Fruit fly (Drosophila melanogaster): ENCODE data around the gene Jhbp4.

The Jhbp4 gene

DNA sequence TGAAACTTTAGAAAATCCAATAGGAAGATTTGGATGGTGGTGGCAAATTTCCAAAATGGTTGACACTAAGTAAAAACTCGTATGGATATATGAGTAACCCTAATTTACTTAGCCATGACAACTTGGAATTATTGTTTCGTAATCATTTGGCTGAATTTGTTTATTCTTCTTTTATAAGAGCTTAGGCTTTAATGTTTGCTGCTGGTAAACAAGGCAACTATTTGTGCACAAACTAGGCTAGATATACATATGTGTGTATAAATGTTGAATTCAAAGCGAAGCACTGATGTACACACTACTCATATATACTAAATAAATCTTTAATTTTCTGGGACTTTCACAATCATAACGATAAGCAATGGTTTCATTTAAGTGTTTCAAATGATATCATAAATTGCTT is 37.4 kb upstream of the Jhbp4 start:
- 0 out of 2 replicates have a peak, but pooled peaks have one; percentile 14 for TF ChIP-seq onecut (GFP tag; IDR thresholded peaks at IDR 0.05)
- TF ChIP-seq CG12219 (GFP tag; optimal IDR thresholded peaks at IDR 0.05) = peak; percentile 36
- peak; percentile 65 for TF ChIP-seq Blimp-1 (GFP tag; optimal IDR thresholded peaks at IDR 0.05)
- TF ChIP-seq prd (optimal IDR thresholded peaks at IDR 0.05) = no peak
- TF ChIP-seq prd (GFP tag; IDR thresholded peaks at IDR 0.05) = no peak
- peak; percentile 14 for TF ChIP-seq maf-S (GFP tag; optimal IDR thresholded peaks at IDR 0.05)
- TF ChIP-seq org-1 (GFP tag; optimal IDR thresholded peaks at IDR 0.05) = peak; percentile 42
- TF ChIP-seq pnt (GFP tag; optimal IDR thresholded peaks at IDR 0.05) = no peak
- TF ChIP-seq sens (GFP tag) = peak; percentile 92
- no peak for TF ChIP-seq cwo (GFP tag; optimal IDR thresholded peaks at IDR 0.05)
- peak; percentile 19 for TF ChIP-seq crc (GFP tag; optimal IDR thresholded peaks at IDR 0.05)
- TF ChIP-seq D19B (GFP tag; optimal IDR thresholded peaks at IDR 0.05) = no peak
- peak; percentile 49 for TF ChIP-seq CG18619 (GFP tag; optimal IDR thresholded peaks at IDR 0.05)
- TF ChIP-seq zf30C (GFP tag; optimal IDR thresholded peaks at IDR 0.05) = no peak
- peak; percentile 49 for TF ChIP-seq CG3407 (GFP tag; optimal IDR thresholded peaks at IDR 0.05)
- peak; percentile 57 for TF ChIP-seq Sox100B (GFP tag; optimal IDR thresholded peaks at IDR 0.05)
- TF ChIP-seq lmd (GFP tag; IDR thresholded peaks at IDR 0.05) = no peak
- TF ChIP-seq CG10462 (GFP tag; optimal IDR thresholded peaks at IDR 0.05) = peak; percentile 7
- TF ChIP-seq CG13287 (GFP tag; IDR thresholded peaks at IDR 0.05; ENCODE audit: partially characterized antibody) = no peak
- peak; percentile 3 for TF ChIP-seq lilli (GFP tag; optimal IDR thresholded peaks at IDR 0.05)
- peak; percentile 12 for TF ChIP-seq BtbVII (GFP tag; optimal IDR thresholded peaks at IDR 0.05)
- no peak for TF ChIP-seq amos (GFP tag; IDR thresholded peaks at IDR 0.05; ENCODE audit: partially characterized antibody)
- peak; percentile 48 for TF ChIP-seq gsb-n (tag; optimal IDR thresholded peaks at IDR 0.05)
- TF ChIP-seq CG33213 (GFP tag; optimal IDR thresholded peaks at IDR 0.05) = peak; percentile 29
- no peak for TF ChIP-seq psq (GFP tag; optimal IDR thresholded peaks at IDR 0.05)
- TF ChIP-seq Asciz (GFP tag; optimal IDR thresholded peaks at IDR 0.05) = peak; percentile 81
- TF ChIP-seq tio (GFP tag; optimal IDR thresholded peaks at IDR 0.05) = no peak
- TF ChIP-seq CG10959 (GFP tag; IDR thresholded peaks at IDR 0.05) = no peak
- no peak for TF ChIP-seq sc (optimal IDR thresholded peaks at IDR 0.05)
- peak; percentile 42 for TF ChIP-seq sc (GFP tag; optimal IDR thresholded peaks at IDR 0.05)
- peak; percentile 74 for TF ChIP-seq CG2678 (tag; optimal IDR thresholded peaks at IDR 0.05)
- no peak for TF ChIP-seq oc (tag; optimal IDR thresholded peaks at IDR 0.05)
- no peak for TF ChIP-seq CG10274 (GFP tag; optimal IDR thresholded peaks at IDR 0.05)
- TF ChIP-seq sqz (GFP tag; optimal IDR thresholded peaks at IDR 0.05) = peak; percentile 53
- TF ChIP-seq CG6813 (GFP tag; optimal IDR thresholded peaks at IDR 0.05) = peak; percentile 70
- TF ChIP-seq CG1792 (GFP tag; optimal IDR thresholded peaks at IDR 0.05) = peak; percentile 25
- TF ChIP-seq repo (GFP tag; optimal IDR thresholded peaks at IDR 0.05) = no peak
- TF ChIP-seq CG10565 (GFP tag; optimal IDR thresholded peaks at IDR 0.05) = no peak
- peak; percentile 22 for TF ChIP-seq pfk (GFP tag; optimal IDR thresholded peaks at IDR 0.05)
- TF ChIP-seq bcd (GFP tag; optimal IDR thresholded peaks at IDR 0.05) = peak; percentile 14
- TF ChIP-seq dmrt99B (tag; optimal IDR thresholded peaks at IDR 0.05) = peak; percentile 43
- TF ChIP-seq CG10431 (GFP tag; optimal IDR thresholded peaks at IDR 0.05) = peak; percentile 53
- peak; percentile 49 for TF ChIP-seq CG15696 (tag; optimal IDR thresholded peaks at IDR 0.05)
- TF ChIP-seq CG18262 (tag; optimal IDR thresholded peaks at IDR 0.05) = peak; percentile 32
- TF ChIP-seq Meics (GFP tag; optimal IDR thresholded peaks at IDR 0.05) = peak; percentile 40
- peak; percentile 1 for TF ChIP-seq CG10543 (GFP tag; optimal IDR thresholded peaks at IDR 0.05)
- no peak for TF ChIP-seq exex (tag; optimal IDR thresholded peaks at IDR 0.05)
- peak; percentile 8 for TF ChIP-seq D19A (tag; optimal IDR thresholded peaks at IDR 0.05)
- TF ChIP-seq tin (GFP tag; optimal IDR thresholded peaks at IDR 0.05) = no peak
- peak; percentile 75 for TF ChIP-seq CG15601 (tag; optimal IDR thresholded peaks at IDR 0.05)
- TF ChIP-seq CG18476 (GFP tag; optimal IDR thresholded peaks at IDR 0.05) = peak; percentile 4
